Fruit fly (Drosophila melanogaster): ENCODE data around the gene zen.

zen gene

dm6 chr3R:6760755-6761647 is 7.0 kb upstream of the zen start:
- TF ChIP-seq CG12605 (GFP tag; IDR thresholded peaks at IDR 0.05) = no peak
- TF ChIP-seq CG13204 (GFP tag; optimal IDR thresholded peaks at IDR 0.05) = no peak
- TF ChIP-seq Snoo (tag; optimal IDR thresholded peaks at IDR 0.05) = peak; percentile 18
- peak; percentile 45 for TF ChIP-seq CG17806 (tag; optimal IDR thresholded peaks at IDR 0.05)
- TF ChIP-seq CG32121 (GFP tag; IDR thresholded peaks at IDR 0.05) = no peak
- peak; percentile 16 for TF ChIP-seq CG34367 (tag; optimal IDR thresholded peaks at IDR 0.05)
- no peak for TF ChIP-seq fd96Ca (GFP tag; IDR thresholded peaks at IDR 0.05)
- TF ChIP-seq EcR (GFP tag; optimal IDR thresholded peaks at IDR 0.05) = no peak
- TF ChIP-seq gl (tag; optimal IDR thresholded peaks at IDR 0.05) = no peak
- TF ChIP-seq D1 (tag; optimal IDR thresholded peaks at IDR 0.05) = no peak
- no peak for TF ChIP-seq CG10348 (GFP tag; IDR thresholded peaks at IDR 0.05)
- TF ChIP-seq Pif1A (GFP tag; optimal IDR thresholded peaks at IDR 0.05) = no peak
- no peak for TF ChIP-seq Ets98B (GFP tag; IDR thresholded peaks at IDR 0.05)
- no peak for TF ChIP-seq CG14655 (GFP tag; optimal IDR thresholded peaks at IDR 0.05)
- no peak for TF ChIP-seq CG4496 (GFP tag; IDR thresholded peaks at IDR 0.05)
- TF ChIP-seq Pif1B (GFP tag; optimal IDR thresholded peaks at IDR 0.05) = no peak
- no peak for TF ChIP-seq CG8301 (tag; optimal IDR thresholded peaks at IDR 0.05)
- TF ChIP-seq CG8159 (tag; optimal IDR thresholded peaks at IDR 0.05) = peak; percentile 65
- TF ChIP-seq CG15710 (tag; optimal IDR thresholded peaks at IDR 0.05) = peak; percentile 59
- peak; percentile 32 for TF ChIP-seq CG9948 (tag; optimal IDR thresholded peaks at IDR 0.05)
- TF ChIP-seq rn (GFP tag; IDR thresholded peaks at IDR 0.05) = no peak

dm6 chr3R:6759419-6759818 is 5.4 kb upstream of the zen start, which contains the start of gene bcd:
Gene bcd (minus strand): TSS chr3R:6759466.
- TF ChIP-seq rn (GFP tag; IDR thresholded peaks at IDR 0.05) (0 out of 2 replicates have a peak, but pooled peaks have one; percentile 27), CG34367 (tag; optimal IDR thresholded peaks at IDR 0.05) (peak; percentile 31), EcR (GFP tag; optimal IDR thresholded peaks at IDR 0.05) (no peak), Ets98B (GFP tag; IDR thresholded peaks at IDR 0.05) (peak; percentile 36; the same call in 1 of the 2 replicates), fd96Ca (GFP tag; IDR thresholded peaks at IDR 0.05) (peak; percentile 77), Pif1B (GFP tag; optimal IDR thresholded peaks at IDR 0.05) (no peak), CG17806 (tag; optimal IDR thresholded peaks at IDR 0.05) (no peak), D1 (tag; optimal IDR thresholded peaks at IDR 0.05) (peak; percentile 35), CG14655 (GFP tag; optimal IDR thresholded peaks at IDR 0.05) (peak; percentile 16), CG8301 (tag; optimal IDR thresholded peaks at IDR 0.05) (no peak), CG32121 (GFP tag; IDR thresholded peaks at IDR 0.05) (peak; percentile 46; the same call in 1 of the 2 replicates), gl (tag; optimal IDR thresholded peaks at IDR 0.05) (no peak), CG8159 (tag; optimal IDR thresholded peaks at IDR 0.05) (peak; percentile 23), CG9948 (tag; optimal IDR thresholded peaks at IDR 0.05) (no peak), Pif1A (GFP tag; optimal IDR thresholded peaks at IDR 0.05) (peak; percentile 25), CG4496 (GFP tag; IDR thresholded peaks at IDR 0.05) (no peak; the same call in 2 of the 3 replicates), CG15710 (tag; optimal IDR thresholded peaks at IDR 0.05) (no peak), CG13204 (GFP tag; optimal IDR thresholded peaks at IDR 0.05) (no peak)

- TF ChIP-seq CG8159 (tag; optimal IDR thresholded peaks at IDR 0.05) = no peak
- TF ChIP-seq Pif1A (GFP tag; optimal IDR thresholded peaks at IDR 0.05) = no peak
- TF ChIP-seq EcR (GFP tag; optimal IDR thresholded peaks at IDR 0.05) = no peak
- no peak for TF ChIP-seq CG14655 (GFP tag; optimal IDR thresholded peaks at IDR 0.05)
Observed at dm6 chr3R:6755454-6755853, 1.5 kb upstream of the zen start.

- TF ChIP-seq Snoo (tag; optimal IDR thresholded peaks at IDR 0.05) (no peak), D1 (tag; optimal IDR thresholded peaks at IDR 0.05) (no peak), CG4496 (GFP tag; IDR thresholded peaks at IDR 0.05) (no peak), gl (tag; optimal IDR thresholded peaks at IDR 0.05) (no peak), Pif1A (GFP tag; optimal IDR thresholded peaks at IDR 0.05) (no peak), Ets98B (GFP tag; IDR thresholded peaks at IDR 0.05) (no peak), rn (GFP tag; IDR thresholded peaks at IDR 0.05) (no peak), EcR (GFP tag; optimal IDR thresholded peaks at IDR 0.05) (no peak), CG15710 (tag; optimal IDR thresholded peaks at IDR 0.05) (no peak)
Observed at dm6 chr3R:6751467-6752155, 2.4 kb downstream of the zen start.

dm6 chr3R:6747907-6748306 is 6.1 kb downstream of the zen start, which contains the start of gene CG34297:
Gene CG34297 (minus strand): TSS chr3R:6748007.
- no peak for TF ChIP-seq CG4496 (GFP tag; IDR thresholded peaks at IDR 0.05)
- TF ChIP-seq CG10348 (GFP tag; IDR thresholded peaks at IDR 0.05) = no peak

- TF ChIP-seq fd96Ca (GFP tag; IDR thresholded peaks at IDR 0.05) (no peak), Snoo (tag; optimal IDR thresholded peaks at IDR 0.05) (no peak), EcR (GFP tag; optimal IDR thresholded peaks at IDR 0.05) (no peak), D1 (tag; optimal IDR thresholded peaks at IDR 0.05) (no peak), CG14655 (GFP tag; optimal IDR thresholded peaks at IDR 0.05) (no peak), rn (GFP tag; IDR thresholded peaks at IDR 0.05) (no peak), CG34367 (tag; optimal IDR thresholded peaks at IDR 0.05) (no peak)
Observed at dm6 chr3R:6746212-6746611, 7.8 kb downstream of the zen start.
